Fruit fly (Drosophila melanogaster): ENCODE data around the gene NSD.

Gene NSD

dm6 chr3R:27948421-27948906 lies 10.8 kb upstream of the NSD start, which contains the start of gene Gp93 (continued):
- TF ChIP-seq pros (GFP tag; optimal IDR thresholded peaks at IDR 0.05) (no peak), btn (GFP tag; optimal IDR thresholded peaks at IDR 0.05) (no peak), br (optimal IDR thresholded peaks at IDR 0.05) (no peak), CG8089 (GFP tag; optimal IDR thresholded peaks at IDR 0.05) (no peak), tx (GFP tag; optimal IDR thresholded peaks at IDR 0.05) (peak; percentile 35), cad (GFP tag; optimal IDR thresholded peaks at IDR 0.05) (no peak), Atf3 (GFP tag; optimal IDR thresholded peaks at IDR 0.05) (peak; percentile 9), CG17612 (GFP tag; IDR thresholded peaks at IDR 0.05) (peak; percentile 48; the same call in 1 of the 2 replicates), jigr1 (GFP tag; IDR thresholded peaks at IDR 0.05) (no peak), CG2202 (tag; optimal IDR thresholded peaks at IDR 0.05) (no peak), knrl (GFP tag; IDR thresholded peaks at IDR 0.05; ENCODE audit: partially characterized antibody) (no peak), Tbp (GFP tag; optimal IDR thresholded peaks at IDR 0.05) (no peak), HHEX (GFP tag; optimal IDR thresholded peaks at IDR 0.05) (peak; percentile 37), Dip3 (GFP tag; optimal IDR thresholded peaks at IDR 0.05) (peak; percentile 25), CG30431 (GFP tag; optimal IDR thresholded peaks at IDR 0.05) (peak; percentile 29), repo (GFP tag; optimal IDR thresholded peaks at IDR 0.05) (peak; percentile 18), cwo (GFP tag; optimal IDR thresholded peaks at IDR 0.05) (no peak), CG17359 (tag; optimal IDR thresholded peaks at IDR 0.05) (peak; percentile 47), CG6254 (GFP tag; optimal IDR thresholded peaks at IDR 0.05) (no peak), CG6854 (GFP tag; optimal IDR thresholded peaks at IDR 0.05) (no peak), nom (GFP tag; optimal IDR thresholded peaks at IDR 0.05) (peak; percentile 67), CG4328 (GFP tag; optimal IDR thresholded peaks at IDR 0.05) (peak; percentile 45), CG17361 (GFP tag; IDR thresholded peaks at IDR 0.05) (peak; percentile 85), CG2120 (GFP tag; optimal IDR thresholded peaks at IDR 0.05) (peak; percentile 57), CG4707 (GFP tag; optimal IDR thresholded peaks at IDR 0.05) (no peak), slou (GFP tag; optimal IDR thresholded peaks at IDR 0.05) (peak; percentile 12), bcd (GFP tag; optimal IDR thresholded peaks at IDR 0.05) (peak; percentile 38), zfh2 (GFP tag; optimal IDR thresholded peaks at IDR 0.05) (no peak), fd102C (GFP tag; optimal IDR thresholded peaks at IDR 0.05) (no peak), cas (GFP tag; IDR thresholded peaks at IDR 0.05) (0 out of 2 replicates have a peak, but pooled peaks have one; percentile 6), CTCF (GFP tag; optimal IDR thresholded peaks at IDR 0.05) (no peak), TFAM (GFP tag; optimal IDR thresholded peaks at IDR 0.05) (no peak), run (tag; optimal IDR thresholded peaks at IDR 0.05) (no peak), gcm (GFP tag; optimal IDR thresholded peaks at IDR 0.05) (no peak), CG10274 (GFP tag; optimal IDR thresholded peaks at IDR 0.05) (no peak), crp (GFP tag; optimal IDR thresholded peaks at IDR 0.05) (no peak), CG11723 (GFP tag; optimal IDR thresholded peaks at IDR 0.05) (no peak), CG18619 (GFP tag; optimal IDR thresholded peaks at IDR 0.05) (peak; percentile 54), CG4730 (GFP tag; IDR thresholded peaks at IDR 0.05) (no peak), NC2β (GFP tag; optimal IDR thresholded peaks at IDR 0.05) (peak; percentile 41), CG3838 (GFP tag; optimal IDR thresholded peaks at IDR 0.05) (no peak), ATbp (GFP tag; optimal IDR thresholded peaks at IDR 0.05) (peak; percentile 26), Deaf1 (tag; optimal IDR thresholded peaks at IDR 0.05) (no peak), Xrp1 (GFP tag; IDR thresholded peaks at IDR 0.05) (peak; percentile 76), Dp (GFP tag; optimal IDR thresholded peaks at IDR 0.05) (no peak), abd-A (tag; optimal IDR thresholded peaks at IDR 0.05) (no peak), psq (GFP tag; optimal IDR thresholded peaks at IDR 0.05) (no peak), Hr3 (GFP tag; optimal IDR thresholded peaks at IDR 0.05) (peak; percentile 58), NC2α (GFP tag; optimal IDR thresholded peaks at IDR 0.05) (peak; percentile 57), Stat92E (GFP tag; optimal IDR thresholded peaks at IDR 0.05) (no peak), CG16779 (GFP tag; IDR thresholded peaks at IDR 0.05) (no peak), CG11456 (GFP tag; IDR thresholded peaks at IDR 0.05) (0 out of 3 replicates have a peak, but pooled peaks have one; percentile 43)
